Worm (Caenorhabditis elegans) whole organism, L1 larva: ENCODE results near the gene F26H11.4.

Experiments
- C34B4.2 ChIP-seq: sonication (generic microtip); optimal IDR thresholded peaks from 2 replicates; lab custom pipeline; 2017; ENCODE audit warnings: mild to moderate bottlenecking, missing genetic modification characterization, missing compliant biosample characterization
- F16B12.6 ChIP-seq: fragments of 150-350 bp; optimal IDR thresholded peaks from 2 replicates; lab custom pipeline; 2014; ENCODE audit warnings: missing biosample characterization, missing genetic modification characterization
- alr-1 ChIP-seq: fragments of 200-800 bp; sonication (Bioruptor generic); optimal IDR thresholded peaks from 2 replicates; lab custom pipeline; 2018; ENCODE audit warnings: borderline replicate concordance, mild to moderate bottlenecking, missing genetic modification characterization, missing compliant biosample characterization
- aly-2 ChIP-seq: fragments of 150-350 bp; optimal IDR thresholded peaks from 2 replicates; lab custom pipeline; 2014; ENCODE audit warnings: missing biosample characterization, missing genetic modification characterization
- ama-1 ChIP-seq: fragments of 150-350 bp; optimal IDR thresholded peaks from 2 replicates; lab custom pipeline; 2014
- blmp-1 ChIP-seq: fragments of 150-350 bp; optimal IDR thresholded peaks from 2 replicates; lab custom pipeline; 2014; ENCODE audit warnings: missing biosample characterization, missing genetic modification characterization
- ceh-88 ChIP-seq: fragments of 200-800 bp; sonication (Bioruptor generic); IDR thresholded peaks from 2 replicates; pipeline ENCODE4 v1.3.6; 2022; ENCODE audit warnings: missing genetic modification characterization, missing compliant biosample characterization
- ces-1 ChIP-seq: fragments of 150-350 bp; optimal IDR thresholded peaks from 2 replicates; lab custom pipeline; 2014; ENCODE audit warnings: missing biosample characterization, missing genetic modification reagents, missing genetic modification characterization
- dpl-1 ChIP-seq, 3 experiments: fragments of 150-350 bp in 2 of 3; sonication (generic microtip) in 1 of 3; optimal IDR thresholded peaks; 2 replicates each; lab custom pipeline; 2014 to 2017; ENCODE audit warnings: missing biosample characterization in 3 of 3, missing genetic modification characterization in 3 of 3, missing genetic modification reagents in 3 of 3
- efl-3 ChIP-seq: fragments of 200-800 bp; sonication (Bioruptor generic); optimal IDR thresholded peaks from 2 replicates; lab custom pipeline; 2018; ENCODE audit warnings: mild to moderate bottlenecking, missing genetic modification characterization, missing compliant biosample characterization
- egl-13 ChIP-seq: sonication (generic microtip); optimal IDR thresholded peaks from 2 replicates; lab custom pipeline; 2016; ENCODE audit warnings: missing genotype, missing genetic modification reagents, missing genetic modification characterization, missing compliant biosample characterization
- elt-2 ChIP-seq: sonication (generic microtip); optimal IDR thresholded peaks from 2 replicates; lab custom pipeline; 2016; ENCODE audit warnings: missing genetic modification characterization, mild to moderate bottlenecking, inconsistent platforms, missing compliant biosample characterization, missing genetic modification reagents
- fkh-8 ChIP-seq: sonication (generic microtip); optimal IDR thresholded peaks from 2 replicates; lab custom pipeline; 2016; ENCODE audit warnings: mild to moderate bottlenecking, missing genetic modification characterization, missing compliant biosample characterization
- hlh-17 ChIP-seq: fragments of 200-800 bp; sonication (Bioruptor generic); optimal IDR thresholded peaks from 2 replicates; lab custom pipeline; 2018; ENCODE audit warnings: missing genetic modification characterization, mild to moderate bottlenecking, missing compliant biosample characterization, moderate library complexity, borderline replicate concordance
- hlh-4 ChIP-seq: sonication (generic microtip); optimal IDR thresholded peaks from 2 replicates; lab custom pipeline; 2016; ENCODE audit warnings: mild to moderate bottlenecking, missing genetic modification characterization, missing compliant biosample characterization
- irx-1 ChIP-seq: sonication (generic microtip); optimal IDR thresholded peaks from 2 replicates; lab custom pipeline; 2016; ENCODE audit warnings: missing genetic modification characterization, missing compliant biosample characterization
- isw-1 ChIP-seq: fragments of 200-800 bp; sonication (Bioruptor generic); IDR thresholded peaks from 2 replicates; pipeline ENCODE4 v1.3.6; 2022; ENCODE audit warnings: missing genetic modification characterization, missing compliant biosample characterization
- jun-1 ChIP-seq: fragments of 150-350 bp; optimal IDR thresholded peaks from 2 replicates; lab custom pipeline; 2014; ENCODE audit warnings: missing biosample characterization, missing genetic modification reagents, missing genetic modification characterization
- lin-13 ChIP-seq: fragments of 150-350 bp; optimal IDR thresholded peaks from 2 replicates; lab custom pipeline; 2014; ENCODE audit warnings: missing biosample characterization, missing genetic modification reagents, missing genetic modification characterization
- lin-35 ChIP-seq, 2 experiments: fragments of 150-350 bp; optimal IDR thresholded peaks; 2 replicates each; lab custom pipeline; 2014; ENCODE audit warnings: missing biosample characterization in 2 of 2, missing genetic modification characterization in 2 of 2, missing genetic modification reagents in 2 of 2
- lir-3 ChIP-seq: sonication (generic microtip); optimal IDR thresholded peaks from 2 replicates; lab custom pipeline; 2016; ENCODE audit warnings: mild to moderate bottlenecking, missing genetic modification characterization, moderate library complexity, missing compliant biosample characterization; ENCODE audit not compliant: poor library complexity
- lsy-2 ChIP-seq, 2 experiments: fragments of 150-350 bp; optimal IDR thresholded peaks; 2 replicates each; lab custom pipeline; 2014; ENCODE audit warnings: missing biosample characterization in 2 of 2, missing genetic modification characterization in 2 of 2
- mab-9 ChIP-seq: fragments of 200-800 bp; sonication (Bioruptor generic); IDR thresholded peaks from 2 replicates; pipeline ENCODE4 v1.3.6; 2022; ENCODE audit warnings: missing genetic modification reagents, missing genetic modification characterization, missing compliant biosample characterization
- mef-2 ChIP-seq: fragments of 150-350 bp; optimal IDR thresholded peaks from 2 replicates; lab custom pipeline; 2014; ENCODE audit warnings: missing biosample characterization, missing genetic modification characterization
- nhr-11 ChIP-seq: fragments of 150-350 bp; optimal IDR thresholded peaks from 2 replicates; lab custom pipeline; 2014; ENCODE audit warnings: missing biosample characterization, missing genetic modification characterization
- nhr-20 ChIP-seq: sonication (generic microtip); optimal IDR thresholded peaks from 2 replicates; lab custom pipeline; 2016; ENCODE audit warnings: mild to moderate bottlenecking, missing genetic modification characterization, missing compliant biosample characterization
- nhr-28 ChIP-seq: fragments of 150-350 bp; optimal IDR thresholded peaks from 2 replicates; lab custom pipeline; 2014; ENCODE audit warnings: missing biosample characterization, missing genetic modification characterization
- nhr-47 ChIP-seq: sonication (generic microtip); optimal IDR thresholded peaks from 2 replicates; lab custom pipeline; 2016; ENCODE audit warnings: mild to moderate bottlenecking, missing genetic modification characterization, moderate library complexity, missing compliant biosample characterization
- nhr-77 ChIP-seq: fragments of 150-350 bp; optimal IDR thresholded peaks from 2 replicates; lab custom pipeline; 2014; ENCODE audit warnings: missing biosample characterization, missing genetic modification characterization
- nhr-85 ChIP-seq: sonication (generic microtip); peaks from one replicate; lab custom pipeline; 2016; ENCODE audit warnings: missing genetic modification characterization, inconsistent platforms, missing compliant biosample characterization
- nhr-90 ChIP-seq: sonication (generic microtip); optimal IDR thresholded peaks from 2 replicates; lab custom pipeline; 2016; ENCODE audit warnings: mild to moderate bottlenecking, missing genetic modification characterization, missing compliant biosample characterization; ENCODE audit not compliant: poor library complexity
- skn-1 ChIP-seq: fragments of 150-350 bp; optimal IDR thresholded peaks from 2 replicates; lab custom pipeline; 2014; ENCODE audit warnings: missing biosample characterization, missing genetic modification characterization
- snu-23 ChIP-seq: sonication (generic microtip); optimal IDR thresholded peaks from 2 replicates; lab custom pipeline; 2016; ENCODE audit warnings: missing genetic modification characterization, missing compliant biosample characterization
- sox-4 ChIP-seq: sonication (generic microtip); optimal IDR thresholded peaks from 2 replicates; lab custom pipeline; 2016; ENCODE audit warnings: missing genetic modification characterization, missing compliant biosample characterization
- sptf-1 ChIP-seq: fragments of 150-350 bp; optimal IDR thresholded peaks from 2 replicates; lab custom pipeline; 2014; ENCODE audit warnings: missing biosample characterization, missing genetic modification characterization
- sup-37 ChIP-seq: fragments of 200-800 bp; sonication (Bioruptor generic); optimal IDR thresholded peaks from 2 replicates; lab custom pipeline; 2018; ENCODE audit warnings: mild to moderate bottlenecking, missing genetic modification characterization, missing compliant biosample characterization
- swsn-7 ChIP-seq: sonication (generic microtip); optimal IDR thresholded peaks from 2 replicates; lab custom pipeline; 2016; ENCODE audit warnings: missing genetic modification characterization, missing compliant biosample characterization
- tbx-2 ChIP-seq: sonication (generic microtip); optimal IDR thresholded peaks from 2 replicates; lab custom pipeline; 2016; ENCODE audit warnings: missing genetic modification characterization, missing compliant biosample characterization
- tlp-1 ChIP-seq: fragments of 150-350 bp; optimal IDR thresholded peaks from 2 replicates; lab custom pipeline; 2014; ENCODE audit warnings: missing biosample characterization, missing genetic modification characterization
- unc-130 ChIP-seq: fragments of 150-350 bp; optimal IDR thresholded peaks from 2 replicates; lab custom pipeline; 2017; ENCODE audit warnings: missing biosample characterization, missing genetic modification characterization, inconsistent platforms
- unc-86 ChIP-seq: sonication (generic microtip); optimal IDR thresholded peaks from 2 replicates; lab custom pipeline; 2016; ENCODE audit warnings: missing genetic modification characterization, missing compliant biosample characterization
- unc-98 ChIP-seq: fragments of 200-800 bp; sonication (Bioruptor generic); IDR thresholded peaks from 2 replicates; pipeline ENCODE4 v1.3.6; 2022; ENCODE audit warnings: missing genetic modification characterization, missing compliant biosample characterization
- vab-15 ChIP-seq: sonication (generic microtip); optimal IDR thresholded peaks from 2 replicates; lab custom pipeline; 2017; ENCODE audit warnings: missing genotype, mild to moderate bottlenecking, missing genetic modification characterization, missing compliant biosample characterization
- xbp-1 ChIP-seq: sonication (generic microtip); optimal IDR thresholded peaks from 2 replicates; lab custom pipeline; 2016; ENCODE audit warnings: missing genetic modification characterization, missing compliant biosample characterization
- zip-4 ChIP-seq: fragments of 200-800 bp; sonication (Bioruptor generic); optimal IDR thresholded peaks from 2 replicates; lab custom pipeline; 2018; ENCODE audit warnings: mild to moderate bottlenecking, missing genetic modification characterization, moderate library complexity, missing compliant biosample characterization
- ztf-11 ChIP-seq, 2 experiments: sonication (generic microtip); optimal IDR thresholded peaks; 2 replicates each; lab custom pipeline; 2016 to 2017; ENCODE audit warnings: missing genetic modification characterization in 2 of 2, missing biosample characterization in 1 of 2, missing compliant biosample characterization in 1 of 2
- ztf-4 ChIP-seq: fragments of 150-350 bp; optimal IDR thresholded peaks from 2 replicates; lab custom pipeline; 2014; ENCODE audit warnings: missing biosample characterization, missing genetic modification characterization

F26H11.4 gene

ce11 chrII:14377796-14378195 lies 30.6 kb upstream of the F26H11.4 start, which contains the start of gene acr-20:
TSS of gene acr-20 (minus strand) at chrII:14377896.
- TF ChIP-seq sup-37, result no peak
- TF ChIP-seq nhr-47, result no peak
- TF ChIP-seq jun-1 (tag; lab: Kevin White, UChicago), result no peak
- no peak for TF ChIP-seq tbx-2 (tag; lab: Kevin White, UChicago)
- TF ChIP-seq zip-4 (GFP tag; lab: Kevin White, UChicago), result no peak
- TF ChIP-seq lin-35 (GFP tag; optimal IDR thresholded peaks at IDR 0.05; lab: Kevin White, UChicago), result no peak
- no peak for TF ChIP-seq ztf-4 (tag; lab: Kevin White, UChicago)
- TF ChIP-seq nhr-28 (tag; lab: Kevin White, UChicago), result no peak
- TF ChIP-seq unc-130 (tag; lab: Kevin White, UChicago), result no peak
- TF ChIP-seq lin-13 (GFP tag; lab: Kevin White, UChicago), result no peak
- TF ChIP-seq C34B4.2 (tag; lab: Kevin White, UChicago), result no peak
- TF ChIP-seq unc-98 (GFP tag; lab: Robert Waterston, UW), result no peak
- no peak for TF ChIP-seq egl-13 (tag; lab: Kevin White, UChicago)

ce11 chrII:14380778-14381177 lies 27.6 kb upstream of the F26H11.4 start:
- TF ChIP-seq nhr-85 (tag; lab: Kevin White, UChicago), result peak; percentile 50
- TF ChIP-seq vab-15 (tag; lab: Kevin White, UChicago), result no peak

- TF ChIP-seq sup-37 (no peak), ztf-11 (tag; optimal IDR thresholded peaks at IDR 0.05; lab: Kevin White, UChicago) (no peak), ama-1 (lab: Kevin White, UChicago) (no peak), unc-86 (tag; lab: Kevin White, UChicago) (no peak), ztf-4 (tag; lab: Kevin White, UChicago) (no peak), snu-23 (GFP tag; lab: Kevin White, UChicago) (no peak), dpl-1 (GFP tag; optimal IDR thresholded peaks at IDR 0.05; lab: Kevin White, UChicago) (no peak), ces-1 (GFP tag; lab: Kevin White, UChicago) (no peak), nhr-11 (tag; lab: Kevin White, UChicago) (no peak)
Measured at ce11 chrII:14381450-14381849, 27.0 kb upstream of the F26H11.4 start, which contains the start of gene sdz-26. TSS of gene sdz-26 (plus strand) at chrII:14381750.

DNA sequence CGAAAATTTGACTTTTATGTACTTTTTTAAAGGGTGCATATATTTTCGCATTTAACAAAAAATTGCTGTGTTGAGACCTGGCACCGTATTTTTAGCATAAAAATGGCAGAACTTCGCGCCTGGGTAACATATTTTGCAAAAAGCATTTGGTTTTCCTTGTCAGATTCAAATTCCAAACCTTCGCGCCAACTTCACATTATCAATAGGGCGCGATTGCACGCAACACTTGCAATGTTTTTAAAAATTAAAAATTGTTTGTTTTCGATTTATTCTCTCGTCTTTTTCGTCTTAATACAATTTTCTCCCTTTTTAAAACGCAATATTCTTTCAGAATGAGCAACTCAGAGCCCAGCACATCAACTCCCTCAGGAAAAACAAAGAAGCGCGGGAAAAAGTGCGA lies 24.8 kb upstream of the F26H11.4 start, which contains the start of gene mes-2:
Gene mes-2 (plus strand): TSS at position 330 of the 400 bp plus-strand sequence.
- TF ChIP-seq lsy-2 (tag; optimal IDR thresholded peaks at IDR 0.05; lab: Kevin White, UChicago), result peak; percentile 90 to 93
- peak; percentile 6 for TF ChIP-seq lir-3 (tag; lab: Kevin White, UChicago)
- peak; percentile 65 for TF ChIP-seq nhr-11 (tag; lab: Kevin White, UChicago)
- peak; percentile 72 for TF ChIP-seq irx-1 (tag; lab: Kevin White, UChicago)
- peak; percentile 80 for TF ChIP-seq swsn-7
- TF ChIP-seq aly-2, result peak; percentile 81
- TF ChIP-seq hlh-17 (GFP tag; lab: Kevin White, UChicago), result no peak
- no peak for TF ChIP-seq sox-4 (tag; lab: Kevin White, UChicago)
- no peak for TF ChIP-seq sptf-1
- TF ChIP-seq alr-1 (tag; lab: Kevin White, UChicago), result no peak
- peak; percentile 83 for TF ChIP-seq nhr-85 (tag; lab: Kevin White, UChicago)
- peak; percentile 80 for TF ChIP-seq nhr-20 (tag; lab: Kevin White, UChicago)
- peak; percentile 98 to 99 (median 99) for TF ChIP-seq dpl-1 (GFP tag; optimal IDR thresholded peaks at IDR 0.05; lab: Kevin White, UChicago)
- peak; percentile 82 for TF ChIP-seq xbp-1 (tag; lab: Kevin White, UChicago)
- TF ChIP-seq efl-3 (GFP tag; lab: Kevin White, UChicago), result no peak
- 0 out of 2 replicates have a peak, but pooled peaks have one; percentile 31 for TF ChIP-seq mab-9 (GFP tag; lab: Robert Waterston, UW)
- TF ChIP-seq F16B12.6, result peak; percentile 70
- TF ChIP-seq hlh-4 (tag; lab: Kevin White, UChicago), result no peak
- peak; percentile 68 for TF ChIP-seq isw-1 (GFP tag; lab: Robert Waterston, UW)
- TF ChIP-seq nhr-90 (tag; lab: Kevin White, UChicago), result peak; percentile 86
- TF ChIP-seq ceh-88, result peak; percentile 46; the same call in 1 of the 2 replicates
- TF ChIP-seq vab-15 (tag; lab: Kevin White, UChicago), result peak; percentile 6
- TF ChIP-seq nhr-77 (tag; lab: Kevin White, UChicago), result peak; percentile 88
- TF ChIP-seq mef-2 (tag; lab: Kevin White, UChicago), result no peak
- no peak for TF ChIP-seq tlp-1 (tag; lab: Kevin White, UChicago)
- peak; percentile 73 for TF ChIP-seq ztf-4 (tag; lab: Kevin White, UChicago)
- no peak for TF ChIP-seq unc-98 (GFP tag; lab: Robert Waterston, UW)
- TF ChIP-seq blmp-1 (tag; lab: Kevin White, UChicago), result no peak
- peak; percentile 72 for TF ChIP-seq skn-1 (tag; lab: Kevin White, UChicago)
- peak; percentile 35 for TF ChIP-seq elt-2 (tag; lab: Kevin White, UChicago)
- peak; percentile 73 for TF ChIP-seq fkh-8
